Fruit fly (Drosophila melanogaster) whole organism, embryonic: Measurements from ENCODE around the gene Der-2.

Experiments used
- Atf6 ChIP-seq: fragments of 200-800 bp; sonication (Bioruptor generic); IDR thresholded peaks from 2 replicates; pipeline ENCODE4 v1.3.6; 2022; ENCODE audit warnings: missing biosample characterization, missing genetic modification characterization
- CG11093 ChIP-seq: fragments of 200-800 bp; sonication (Bioruptor generic); IDR thresholded peaks from 3 replicates; pipeline ENCODE4 v1.3.6; 2022; ENCODE audit warnings: missing biosample characterization, missing genetic modification characterization
- CG11247 ChIP-seq: fragments of 200-800 bp; sonication (Bioruptor generic); IDR thresholded peaks from 2 replicates; pipeline ENCODE4 v1.3.6; 2022; ENCODE audit warnings: missing biosample characterization, missing genetic modification characterization
- CG11560 ChIP-seq: fragments of 200-800 bp; sonication (Bioruptor generic); IDR thresholded peaks from 3 replicates; pipeline ENCODE4 v1.3.6; 2022; ENCODE audit warnings: missing biosample characterization, missing genetic modification characterization
- CG11723 ChIP-seq: fragments of 200-800 bp; sonication (Bioruptor generic); optimal IDR thresholded peaks from 2 replicates; lab custom pipeline; 2017; ENCODE audit warnings: missing biosample characterization, mild to moderate bottlenecking, missing genetic modification characterization
- CG12219 ChIP-seq: fragments of 200-800 bp; sonication (Bioruptor generic); optimal IDR thresholded peaks from 3 replicates; lab custom pipeline; 2018; ENCODE audit warnings: missing biosample characterization, mild to moderate bottlenecking, missing genetic modification characterization
- CG13424 ChIP-seq: fragments of 200-800 bp; sonication (Bioruptor generic); optimal IDR thresholded peaks from 2 replicates; lab custom pipeline; 2019; ENCODE audit warnings: missing biosample characterization, mild to moderate bottlenecking, missing genetic modification characterization, moderate library complexity
- CG13894 ChIP-seq: fragments of 200-800 bp; sonication (Bioruptor generic); optimal IDR thresholded peaks from 3 replicates; lab custom pipeline; 2018; ENCODE audit warnings: missing biosample characterization, mild to moderate bottlenecking, missing genetic modification characterization, moderate library complexity
- CG14710 ChIP-seq: fragments of 200-800 bp; sonication (Bioruptor generic); optimal IDR thresholded peaks from 3 replicates; lab custom pipeline; 2019; ENCODE audit warnings: missing biosample characterization, mild to moderate bottlenecking, missing genetic modification characterization, moderate library complexity
- CG15269 ChIP-seq: fragments of 200-800 bp; sonication (Bioruptor generic); optimal IDR thresholded peaks from 2 replicates; lab custom pipeline; 2018; ENCODE audit warnings: missing biosample characterization, mild to moderate bottlenecking, missing genetic modification characterization, moderate library complexity
- CG16779 ChIP-seq: fragments of 200-800 bp; sonication (Bioruptor generic); IDR thresholded peaks from 2 replicates; pipeline ENCODE4 v1.3.6; 2022; ENCODE audit warnings: missing biosample characterization, missing genetic modification characterization
- CG16813 ChIP-seq: fragments of 200-800 bp; sonication (Bioruptor generic); IDR thresholded peaks from 3 replicates; pipeline ENCODE4 v1.3.6; 2022; ENCODE audit warnings: missing biosample characterization, missing genetic modification characterization; ENCODE audit not compliant: partially characterized antibody
- CG2875 ChIP-seq: fragments of 200-800 bp; sonication (Bioruptor generic); optimal IDR thresholded peaks from 2 replicates; lab custom pipeline; 2017; ENCODE audit warnings: missing biosample characterization, mild to moderate bottlenecking, missing genetic modification characterization, missing genetic modification reagents
- CG30403 ChIP-seq: fragments of 200-800 bp; sonication (Bioruptor generic); optimal IDR thresholded peaks from 3 replicates; lab custom pipeline; 2016; ENCODE audit warnings: missing biosample characterization, missing genetic modification characterization
- CG30431 ChIP-seq: fragments of 200-800 bp; sonication (Bioruptor generic); optimal IDR thresholded peaks from 2 replicates; lab custom pipeline; 2017; ENCODE audit warnings: missing biosample characterization, missing genetic modification characterization
- CG3163 ChIP-seq: fragments of 200-800 bp; sonication (Bioruptor generic); optimal IDR thresholded peaks from 3 replicates; lab custom pipeline; 2016; ENCODE audit warnings: missing biosample characterization, missing genetic modification characterization
- CG33557 ChIP-seq: fragments of 200-800 bp; sonication (Bioruptor generic); optimal IDR thresholded peaks from 2 replicates; lab custom pipeline; 2019; ENCODE audit warnings: missing biosample characterization, mild to moderate bottlenecking, missing genetic modification characterization, moderate library complexity
- CG34376 ChIP-seq: fragments of 200-800 bp; sonication (Bioruptor generic); optimal IDR thresholded peaks from 2 replicates; lab custom pipeline; 2018; ENCODE audit warnings: missing biosample characterization, mild to moderate bottlenecking, missing genetic modification characterization
- CG3838 ChIP-seq: fragments of 200-800 bp; sonication (Bioruptor generic); optimal IDR thresholded peaks from 3 replicates; lab custom pipeline; 2016; ENCODE audit warnings: missing biosample characterization, missing genetic modification characterization
- CG4707 ChIP-seq: fragments of 200-800 bp; sonication (Bioruptor generic); optimal IDR thresholded peaks from 2 replicates; lab custom pipeline; 2018; ENCODE audit warnings: missing biosample characterization, mild to moderate bottlenecking, missing genetic modification characterization, moderate library complexity
- CG6654 ChIP-seq: fragments of 200-800 bp; sonication (Bioruptor generic); optimal IDR thresholded peaks from 2 replicates; lab custom pipeline; 2017; ENCODE audit warnings: missing biosample characterization, mild to moderate bottlenecking, missing genetic modification characterization
- CG6813 ChIP-seq: fragments of 200-800 bp; sonication (Bioruptor generic); optimal IDR thresholded peaks from 2 replicates; lab custom pipeline; 2017; ENCODE audit warnings: missing biosample characterization, missing genetic modification characterization, mild to moderate bottlenecking, moderate library complexity, missing genetic modification reagents
- CG7372 ChIP-seq: fragments of 200-800 bp; sonication (Bioruptor generic); IDR thresholded peaks from 2 replicates; pipeline ENCODE4 v1.3.6; 2022; ENCODE audit warnings: missing biosample characterization, missing genetic modification characterization
- CG9932 ChIP-seq: fragments of 200-800 bp; sonication (Bioruptor generic); IDR thresholded peaks from 2 replicates; pipeline ENCODE4 v1.3.6; 2022; ENCODE audit warnings: missing biosample characterization, missing genetic modification characterization
- D19A ChIP-seq: fragments of 200-800 bp; optimal IDR thresholded peaks from 3 replicates; lab custom pipeline; 2019; ENCODE audit warnings: missing biosample characterization, mild to moderate bottlenecking, missing genetic modification characterization, moderate library complexity
- Hr51 ChIP-seq, 2 experiments: fragments of 200-800 bp; sonication (Bioruptor generic); optimal IDR thresholded peaks; 2 replicates in 1 of 2; 3 replicates in 1 of 2; lab custom pipeline; 2016 to 2018; ENCODE audit warnings: missing biosample characterization in 2 of 2, missing genetic modification characterization in 2 of 2, mild to moderate bottlenecking in 1 of 2, moderate library complexity in 1 of 2
- Hr78 ChIP-seq, 2 experiments: fragments of 200-800 bp in 1 of 2; fragments of >200 bp in 1 of 2; sonication (Bioruptor generic) in 1 of 2; optimal IDR thresholded peaks; 2 replicates each; lab custom pipeline; 2017 to 2019; ENCODE audit warnings: missing biosample characterization in 2 of 2, missing genetic modification characterization in 2 of 2, mild to moderate bottlenecking in 1 of 2, moderate library complexity in 1 of 2
- Optix ChIP-seq: fragments of 200-800 bp; sonication (Bioruptor generic); IDR thresholded peaks from 3 replicates; pipeline ENCODE4 v1.3.6; 2022; ENCODE audit warnings: missing biosample characterization, missing genetic modification characterization
- Tbp ChIP-seq: fragments of >200 bp; optimal IDR thresholded peaks from 2 replicates; lab custom pipeline; 2018; ENCODE audit warnings: missing biosample characterization, missing genetic modification characterization
- az2 ChIP-seq: fragments of 200-800 bp; sonication (Bioruptor generic); optimal IDR thresholded peaks from 3 replicates; lab custom pipeline; 2016; ENCODE audit warnings: missing biosample characterization, missing genetic modification characterization
- bcd ChIP-seq: fragments of 200-800 bp; sonication (Bioruptor generic); optimal IDR thresholded peaks from 2 replicates; lab custom pipeline; 2017; ENCODE audit warnings: missing biosample characterization, mild to moderate bottlenecking, missing genetic modification characterization
- dan ChIP-seq: fragments of 200-800 bp; sonication (Bioruptor generic); IDR thresholded peaks from 2 replicates; pipeline ENCODE4 v1.3.6; 2022; ENCODE audit warnings: missing biosample characterization, missing genetic modification characterization
- dimm ChIP-seq: fragments of 200-800 bp; sonication (Bioruptor generic); IDR thresholded peaks from 2 replicates; pipeline ENCODE4 v1.3.6; 2022; ENCODE audit warnings: missing biosample characterization, missing genetic modification characterization
- fu2 ChIP-seq: fragments of 200-800 bp; sonication (Bioruptor generic); optimal IDR thresholded peaks from 2 replicates; lab custom pipeline; 2016; ENCODE audit warnings: missing biosample characterization, missing genetic modification characterization
- gsb-n ChIP-seq: fragments of 200-800 bp; sonication (Bioruptor generic); optimal IDR thresholded peaks from 3 replicates; lab custom pipeline; 2018; ENCODE audit warnings: missing biosample characterization, mild to moderate bottlenecking, missing genetic modification characterization
- h ChIP-seq: fragments of >200 bp; optimal IDR thresholded peaks from 2 replicates; lab custom pipeline; 2017
- hb ChIP-seq: fragments of 200-800 bp; sonication (Bioruptor generic); IDR thresholded peaks from 3 replicates; pipeline ENCODE4 v1.3.6; 2022; ENCODE audit warnings: missing biosample characterization, missing genetic modification characterization; ENCODE audit not compliant: partially characterized antibody
- insv ChIP-seq, 2 experiments: fragments of 200-800 bp; sonication (Bioruptor generic); optimal IDR thresholded peaks; 3 replicates each; lab custom pipeline; 2016 to 2018; ENCODE audit warnings: missing biosample characterization in 2 of 2, missing genetic modification characterization in 2 of 2
- lab ChIP-seq: fragments of 200-800 bp; sonication (Bioruptor generic); optimal IDR thresholded peaks from 3 replicates; lab custom pipeline; 2017; ENCODE audit warnings: missing biosample characterization, missing genetic modification characterization, mild to moderate bottlenecking, moderate library complexity, missing genetic modification reagents
- lbe ChIP-seq: fragments of 200-800 bp; sonication (Bioruptor generic); optimal IDR thresholded peaks from 2 replicates; lab custom pipeline; 2016; ENCODE audit warnings: missing biosample characterization, mild to moderate bottlenecking, missing genetic modification characterization
- nmo ChIP-seq: fragments of 200-800 bp; sonication (Bioruptor generic); optimal IDR thresholded peaks from 2 replicates; lab custom pipeline; 2018; ENCODE audit warnings: missing biosample characterization, mild to moderate bottlenecking, missing genetic modification characterization, moderate library complexity
- nom ChIP-seq: fragments of 200-800 bp; sonication (Bioruptor generic); optimal IDR thresholded peaks from 2 replicates; lab custom pipeline; 2017; ENCODE audit warnings: missing biosample characterization, missing genetic modification characterization, mild to moderate bottlenecking, moderate library complexity, missing genetic modification reagents
- pb ChIP-seq: fragments of 200-800 bp; sonication (Bioruptor generic); optimal IDR thresholded peaks from 3 replicates; lab custom pipeline; 2016; ENCODE audit warnings: missing biosample characterization, missing genetic modification characterization
- ro ChIP-seq: fragments of 200-800 bp; sonication (Bioruptor generic); IDR thresholded peaks from 2 replicates; pipeline ENCODE4 v1.3.6; 2022; ENCODE audit warnings: missing biosample characterization, missing genetic modification characterization
- seq ChIP-seq: fragments of 200-800 bp; sonication (Bioruptor generic); IDR thresholded peaks from 2 replicates; pipeline ENCODE4 v1.3.6; 2022; ENCODE audit warnings: missing biosample characterization, missing genetic modification characterization
- slbo ChIP-seq: fragments of 200-800 bp; sonication (Bioruptor generic); IDR thresholded peaks from 2 replicates; pipeline ENCODE4 v1.3.6; 2022; ENCODE audit warnings: missing biosample characterization, missing genetic modification characterization
- sqz ChIP-seq: fragments of 200-800 bp; sonication (Bioruptor generic); optimal IDR thresholded peaks from 3 replicates; lab custom pipeline; 2018; ENCODE audit warnings: missing biosample characterization, mild to moderate bottlenecking, missing genetic modification characterization
- ssp ChIP-seq: fragments of 200-800 bp; sonication (Bioruptor generic); IDR thresholded peaks from 2 replicates; pipeline ENCODE4 v1.3.6; 2022; ENCODE audit warnings: missing biosample characterization, missing genetic modification characterization
- vnd ChIP-seq: fragments of 200-800 bp; sonication (Bioruptor generic); IDR thresholded peaks from 3 replicates; pipeline ENCODE4 v1.3.6; 2022; ENCODE audit warnings: missing biosample characterization, missing genetic modification characterization; ENCODE audit not compliant: partially characterized antibody
- zen ChIP-seq: fragments of 200-800 bp; sonication (Bioruptor generic); optimal IDR thresholded peaks from 3 replicates; lab custom pipeline; 2018; ENCODE audit warnings: missing biosample characterization, mild to moderate bottlenecking, missing genetic modification characterization, moderate library complexity

The Der-2 gene

DNA sequence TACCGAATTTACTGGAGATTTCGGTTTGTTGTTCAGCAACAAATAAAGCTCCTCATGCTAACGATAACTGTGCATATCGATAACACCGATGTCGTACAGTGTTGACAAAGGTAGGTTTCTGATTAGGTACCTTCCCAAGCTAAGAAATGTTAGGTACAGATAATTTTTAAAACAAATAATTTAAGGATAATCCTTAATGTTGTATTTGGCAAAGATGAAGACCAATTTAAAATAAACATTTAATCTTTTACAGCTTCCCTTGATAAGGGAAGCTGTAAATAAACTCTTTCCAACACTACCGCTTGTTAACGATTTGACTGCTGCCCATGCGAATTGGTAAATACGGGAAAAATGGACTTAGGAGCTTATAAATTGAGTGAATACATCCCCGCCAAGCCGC lies 41.1 kb downstream of the Der-2 start, which contains the start of the genes Ttc1 and CG14882 (continued):
- TF ChIP-seq CG16813 (GFP tag; lab: Robert Waterston, UW) (peak; percentile 43; the same call in 2 of the 3 replicates), CG12219 (peak; percentile 35), Tbp (GFP tag; lab: Kevin White, UChicago) (no peak), dan (GFP tag; lab: Robert Waterston, UW) (no peak), CG3838 (GFP tag; lab: Kevin White, UChicago) (peak; percentile 71), lbe (peak; percentile 73), CG11560 (tag; lab: Robert Waterston, UW) (peak; percentile 69; the same call in 2 of the 3 replicates), CG16779 (GFP tag; lab: Robert Waterston, UW) (peak; percentile 55), CG2875 (GFP tag; lab: Kevin White, UChicago) (peak; percentile 63), CG14710 (tag; lab: Kevin White, UChicago) (peak; percentile 69), CG13894 (tag; lab: Kevin White, UChicago) (no peak), zen (peak; percentile 25), CG34376 (peak; percentile 70), CG11093 (GFP tag; lab: Robert Waterston, UW) (peak; percentile 36; the same call in 1 of the 3 replicates), hb (GFP tag; lab: Robert Waterston, UW) (peak; percentile 53; the same call in 1 of the 3 replicates), CG11247 (peak; percentile 89), dimm (GFP tag; lab: Robert Waterston, UW) (peak; percentile 85), Atf6 (GFP tag; lab: Robert Waterston, UW) (peak; percentile 95), fu2 (GFP tag; lab: Kevin White, UChicago) (peak; percentile 84), vnd (0 out of 3 replicates have a peak, but pooled peaks have one; percentile 19), CG15269 (tag; lab: Kevin White, UChicago) (no peak), nmo (GFP tag; lab: Kevin White, UChicago) (peak; percentile 81), pb (GFP tag; lab: Kevin White, UChicago) (no peak), h (lab: Kevin White, UChicago) (no peak), az2 (GFP tag; lab: Kevin White, UChicago) (peak; percentile 90), Hr51 (GFP tag; optimal IDR thresholded peaks at IDR 0.05; lab: Kevin White, UChicago) (peak in 1 of 2 experiments; percentile 88), sqz (no peak), bcd (no peak), insv (GFP tag; optimal IDR thresholded peaks at IDR 0.05; lab: Kevin White, UChicago) (peak in 1 of 2 experiments; percentile 28), CG4707 (GFP tag; lab: Kevin White, UChicago) (peak; percentile 54), ssp (peak; percentile 74), seq (peak; percentile 91), CG7372 (peak; percentile 72), CG30431 (GFP tag; lab: Kevin White, UChicago) (peak; percentile 49), nom (peak; percentile 30), CG30403 (peak; percentile 93), CG6813 (GFP tag; lab: Kevin White, UChicago) (peak; percentile 70), Hr78 (GFP tag; optimal IDR thresholded peaks at IDR 0.05; lab: Kevin White, UChicago) (no peak), gsb-n (tag; lab: Kevin White, UChicago) (peak; percentile 74), CG6654 (GFP tag; lab: Kevin White, UChicago) (peak; percentile 22), lab (GFP tag; lab: Kevin White, UChicago) (no peak), CG13424 (tag; lab: Kevin White, UChicago) (peak; percentile 84), CG11723 (GFP tag; lab: Kevin White, UChicago) (no peak), slbo (GFP tag; lab: Robert Waterston, UW) (peak; percentile 95), CG3163 (GFP tag; lab: Kevin White, UChicago) (peak; percentile 64), CG9932 (GFP tag; lab: Robert Waterston, UW) (peak; percentile 94), CG33557 (peak; percentile 66), D19A (tag; lab: Kevin White, UChicago) (no peak), ro (GFP tag; lab: Robert Waterston, UW) (no peak; the same call in 1 of the 2 replicates), Optix (GFP tag; lab: Robert Waterston, UW) (peak; percentile 69)
